Worm (Caenorhabditis elegans) whole organism, L3 larva: ENCODE measurements around the gene C04B4.2.
"Not testable (repeated sequence)": the region's sequence is repeated elsewhere in the genome, so short reads cannot be mapped to it uniquely, and the experiment has no call there.

ENCODE experiments used
- R02D3.7 ChIP-seq: fragments of 150-350 bp; optimal IDR thresholded peaks from 2 replicates; lab custom pipeline; 2014; ENCODE audit warnings: missing biosample characterization, missing genetic modification characterization
- aly-2 ChIP-seq: fragments of 150-350 bp; optimal IDR thresholded peaks from 2 replicates; lab custom pipeline; 2014; ENCODE audit warnings: missing biosample characterization, missing genetic modification characterization
- ama-1 ChIP-seq: fragments of 150-350 bp; optimal IDR thresholded peaks from 2 replicates; lab custom pipeline; 2018
- ceh-16 ChIP-seq: sonication (generic microtip); optimal IDR thresholded peaks from 2 replicates; lab custom pipeline; 2017; ENCODE audit warnings: missing biosample characterization, missing genetic modification characterization
- ceh-28 ChIP-seq: fragments of 150-350 bp; optimal IDR thresholded peaks from 2 replicates; lab custom pipeline; 2014; ENCODE audit warnings: missing biosample characterization, missing genetic modification reagents, missing genetic modification characterization
- ceh-82 ChIP-seq: fragments of 150-350 bp; optimal IDR thresholded peaks from 2 replicates; lab custom pipeline; 2014; ENCODE audit warnings: missing biosample characterization, missing genetic modification characterization
- ceh-9 ChIP-seq: sonication (generic microtip); optimal IDR thresholded peaks from 2 replicates; lab custom pipeline; 2018; ENCODE audit warnings: missing biosample characterization, missing genetic modification characterization
- egl-27 ChIP-seq: sonication (generic microtip); optimal IDR thresholded peaks from 4 replicates; lab custom pipeline; 2017; ENCODE audit warnings: missing biosample characterization, missing genetic modification reagents, missing genetic modification characterization
- egl-5 ChIP-seq: fragments of 150-350 bp; optimal IDR thresholded peaks from 2 replicates; lab custom pipeline; 2017; ENCODE audit warnings: missing biosample characterization, missing genetic modification reagents, missing genetic modification characterization, inconsistent platforms
- elt-2 ChIP-seq: sonication (generic microtip); optimal IDR thresholded peaks from 2 replicates; lab custom pipeline; 2016; ENCODE audit warnings: missing genetic modification reagents, mild to moderate bottlenecking, missing genetic modification characterization, missing compliant biosample characterization
- elt-3 ChIP-seq, 3 experiments: fragments of 150-350 bp in 1 of 3; sonication (generic microtip) in 2 of 3; optimal IDR thresholded peaks; 2 replicates in 2 of 3; 4 replicates in 1 of 3; lab custom pipeline; 2014 to 2017; ENCODE audit warnings: missing biosample characterization in 3 of 3, missing genetic modification characterization in 3 of 3
- fkh-10 ChIP-seq: sonication (generic microtip); optimal IDR thresholded peaks from 2 replicates; lab custom pipeline; 2017; ENCODE audit warnings: missing biosample characterization, missing genetic modification reagents, missing genetic modification characterization
- fos-1 ChIP-seq: fragments of 150-350 bp; optimal IDR thresholded peaks from 2 replicates; lab custom pipeline; 2014; ENCODE audit warnings: missing biosample characterization, missing genetic modification characterization
- hmg-11 ChIP-seq: sonication (generic microtip); optimal IDR thresholded peaks from 2 replicates; lab custom pipeline; 2016; ENCODE audit warnings: missing genetic modification characterization, missing compliant biosample characterization
- lin-39 ChIP-seq: fragments of 150-350 bp; optimal IDR thresholded peaks from 2 replicates; lab custom pipeline; 2018; ENCODE audit warnings: missing biosample characterization, missing genetic modification reagents, missing genetic modification characterization
- lsy-12 ChIP-seq: sonication (generic microtip); optimal IDR thresholded peaks from 2 replicates; lab custom pipeline; 2016; ENCODE audit warnings: mild to moderate bottlenecking, missing genetic modification characterization, missing compliant biosample characterization
- mdl-1 ChIP-seq: fragments of 150-350 bp; optimal IDR thresholded peaks from 2 replicates; lab custom pipeline; 2014; ENCODE audit warnings: missing biosample characterization, missing genetic modification characterization
- mml-1 ChIP-seq: fragments of 150-350 bp; sonication (generic microtip); optimal IDR thresholded peaks from 3 replicates; lab custom pipeline; 2014; ENCODE audit warnings: missing biosample characterization, missing genetic modification characterization
- nfya-1 ChIP-seq: sonication (generic microtip); optimal IDR thresholded peaks from 2 replicates; lab custom pipeline; 2017; ENCODE audit warnings: missing genetic modification characterization, mild to moderate bottlenecking, missing compliant biosample characterization, antibody characterized with exemption, moderate library complexity; ENCODE audit not compliant: insufficient read depth
- nhr-11 ChIP-seq: fragments of 150-350 bp; optimal IDR thresholded peaks from 2 replicates; lab custom pipeline; 2014; ENCODE audit warnings: missing biosample characterization, missing genetic modification characterization
- nhr-12 ChIP-seq: fragments of 150-350 bp; optimal IDR thresholded peaks from 2 replicates; lab custom pipeline; 2014; ENCODE audit warnings: missing biosample characterization, missing genetic modification characterization
- nhr-23 ChIP-seq: fragments of 150-350 bp; optimal IDR thresholded peaks from 2 replicates; lab custom pipeline; 2014; ENCODE audit warnings: missing biosample characterization, missing genetic modification reagents, missing genetic modification characterization
- nhr-237 ChIP-seq: fragments of 150-350 bp; optimal IDR thresholded peaks from 2 replicates; lab custom pipeline; 2014; ENCODE audit warnings: missing biosample characterization, missing genetic modification characterization
- nhr-25 ChIP-seq: sonication (generic microtip); optimal IDR thresholded peaks from 2 replicates; lab custom pipeline; 2017; ENCODE audit warnings: missing biosample characterization, missing genetic modification characterization
- nhr-28 ChIP-seq: fragments of 150-350 bp; optimal IDR thresholded peaks from 2 replicates; lab custom pipeline; 2014; ENCODE audit warnings: missing biosample characterization, missing genetic modification characterization
- nhr-76 ChIP-seq: fragments of 150-350 bp; sonication (generic microtip); optimal IDR thresholded peaks from 5 replicates; lab custom pipeline; 2014; ENCODE audit warnings: missing biosample characterization, missing genetic modification characterization
- pha-4 ChIP-seq: fragments of 150-350 bp; optimal IDR thresholded peaks from 2 replicates; lab custom pipeline; 2014; ENCODE audit warnings: missing biosample characterization, missing genetic modification reagents, missing genetic modification characterization
- pqm-1 ChIP-seq: fragments of 150-350 bp; optimal IDR thresholded peaks from 2 replicates; lab custom pipeline; 2017; ENCODE audit warnings: missing biosample characterization, missing genetic modification characterization, inconsistent platforms
- skn-1 ChIP-seq: fragments of 150-350 bp; optimal IDR thresholded peaks from 2 replicates; lab custom pipeline; 2014; ENCODE audit warnings: missing biosample characterization, missing genetic modification characterization
- snpc-4 ChIP-seq: fragments of 150-350 bp; optimal IDR thresholded peaks from 2 replicates; lab custom pipeline; 2014; ENCODE audit warnings: missing biosample characterization, missing genetic modification characterization
- tbx-2 ChIP-seq: sonication (generic microtip); optimal IDR thresholded peaks from 2 replicates; lab custom pipeline; 2016; ENCODE audit warnings: mild to moderate bottlenecking, missing genetic modification characterization, missing compliant biosample characterization
- unc-39 ChIP-seq: sonication (generic microtip); optimal IDR thresholded peaks from 4 replicates; lab custom pipeline; 2017; ENCODE audit warnings: missing biosample characterization, missing genetic modification characterization
- unc-62 ChIP-seq: fragments of 150-350 bp; sonication (generic microtip); optimal IDR thresholded peaks from 4 replicates; lab custom pipeline; 2014; ENCODE audit warnings: missing biosample characterization, missing genetic modification reagents, missing genetic modification characterization
- zag-1 ChIP-seq: fragments of 150-350 bp; optimal IDR thresholded peaks from 2 replicates; lab custom pipeline; 2014; ENCODE audit warnings: missing biosample characterization, missing genetic modification characterization
- ztf-11 ChIP-seq: fragments of 150-350 bp; optimal IDR thresholded peaks from 2 replicates; lab custom pipeline; 2014; ENCODE audit warnings: missing biosample characterization, missing genetic modification characterization
- ztf-4 ChIP-seq: fragments of 150-350 bp; optimal IDR thresholded peaks from 2 replicates; lab custom pipeline; 2014; ENCODE audit warnings: missing biosample characterization, missing genetic modification characterization

The C04B4.2 gene

ce11 chrX:12296392-12296791, 13.3 kb downstream of the C04B4.2 start, which contains the start of gene W06D11.2:
W06D11.2 (minus strand) TSS chrX:12296730.
- no peak for TF ChIP-seq unc-39 (tag; lab: Kevin White, UChicago)
- no peak for TF ChIP-seq ceh-28 (tag; lab: Kevin White, UChicago)
- TF ChIP-seq nhr-25 (tag; lab: Kevin White, UChicago): no peak
- no peak for TF ChIP-seq ztf-4
- no peak for TF ChIP-seq nhr-237 (tag; lab: Kevin White, UChicago)
- TF ChIP-seq nfya-1: no peak
- TF ChIP-seq elt-3 (tag; optimal IDR thresholded peaks at IDR 0.05; lab: Kevin White, UChicago): no peak
- no peak for TF ChIP-seq nhr-76 (tag; lab: Kevin White, UChicago)
- TF ChIP-seq fkh-10 (GFP tag; lab: Kevin White, UChicago): no peak

ce11 chrX:12298324-12298723, 15.2 kb downstream of the C04B4.2 start, which contains the start of gene W06D11.3:
W06D11.3 (plus strand) TSS chrX:12298683.
- TF ChIP-seq ama-1 (lab: Kevin White, UChicago) (no peak), ceh-28 (tag; lab: Kevin White, UChicago) (no peak), aly-2 (tag; lab: Kevin White, UChicago) (no peak), nhr-76 (tag; lab: Kevin White, UChicago) (no peak), fkh-10 (GFP tag; lab: Kevin White, UChicago) (no peak), fos-1 (tag; lab: Kevin White, UChicago) (no peak), ztf-4 (no peak), ceh-16 (tag; lab: Kevin White, UChicago) (no peak), pha-4 (no peak), lsy-12 (tag; lab: Kevin White, UChicago) (no peak), ztf-11 (tag; lab: Kevin White, UChicago) (no peak), ceh-9 (tag; lab: Kevin White, UChicago) (no peak), zag-1 (tag; lab: Kevin White, UChicago) (no peak), skn-1 (no peak), unc-39 (tag; lab: Kevin White, UChicago) (no peak), tbx-2 (tag; lab: Kevin White, UChicago) (no peak), egl-27 (tag; lab: Kevin White, UChicago) (no peak), unc-62 (GFP tag; lab: Kevin White, UChicago) (no peak), egl-5 (tag; lab: Kevin White, UChicago) (no peak)

- TF ChIP-seq mdl-1 (no peak), nhr-11 (tag; lab: Kevin White, UChicago) (no peak), lsy-12 (tag; lab: Kevin White, UChicago) (no peak), lin-39 (tag; lab: Kevin White, UChicago) (no peak), ceh-82 (tag; lab: Kevin White, UChicago) (no peak), unc-62 (GFP tag; lab: Kevin White, UChicago) (no peak), pqm-1 (tag; lab: Kevin White, UChicago) (no peak), hmg-11 (tag; lab: Kevin White, UChicago) (no peak), nhr-237 (tag; lab: Kevin White, UChicago) (no peak), mml-1 (tag; lab: Kevin White, UChicago) (no peak), ceh-16 (tag; lab: Kevin White, UChicago) (no peak), pha-4 (no peak), nhr-23 (tag; lab: Kevin White, UChicago) (no peak), nfya-1 (no peak)
Measured at ce11 chrX:12299834-12300233, 16.8 kb downstream of the C04B4.2 start, which contains the start of gene W06D11.5. W06D11.5 (plus strand) TSS chrX:12300134.

ce11 chrX:12302755-12303154, 19.7 kb downstream of the C04B4.2 start, which contains the start of gene dot-1.3:
dot-1.3 (minus strand) TSS chrX:12302855.
- TF ChIP-seq elt-2; fos-1 (tag; lab: Kevin White, UChicago); R02D3.7 (tag; lab: Kevin White, UChicago): not testable (repeated sequence)

- TF ChIP-seq ceh-82 (tag; lab: Kevin White, UChicago) (no peak), lsy-12 (tag; lab: Kevin White, UChicago) (no peak), elt-3 (tag; optimal IDR thresholded peaks at IDR 0.05; lab: Kevin White, UChicago) (no peak), nhr-76 (tag; lab: Kevin White, UChicago) (no peak), nhr-12 (tag; lab: Kevin White, UChicago) (no peak), tbx-2 (tag; lab: Kevin White, UChicago) (no peak), snpc-4 (tag; lab: Kevin White, UChicago) (no peak), nfya-1 (no peak), nhr-23 (tag; lab: Kevin White, UChicago) (no peak), nhr-28 (tag; lab: Kevin White, UChicago) (no peak)
Measured at ce11 chrX:12304231-12304630, 21.1 kb downstream of the C04B4.2 start.
